Fruit fly (Drosophila melanogaster) whole organism, embryonic: ENCODE results near the gene Acp63F.
A peak's percentile ranks its signal among the peaks of the same experiment; 100 is the strongest.

Experiments
- Atf6 ChIP-seq: fragments of 200-800 bp; sonication (Bioruptor generic); IDR thresholded peaks from 2 replicates; pipeline ENCODE4 v1.3.6; 2022; ENCODE audit warnings: missing biosample characterization, missing genetic modification characterization
- Bdp1 ChIP-seq: fragments of 200-800 bp; sonication (Bioruptor generic); optimal IDR thresholded peaks from 3 replicates; lab custom pipeline; 2016; ENCODE audit warnings: missing biosample characterization, missing genetic modification characterization
- Bgb ChIP-seq: fragments of 200-800 bp; sonication (Bioruptor generic); IDR thresholded peaks from 2 replicates; pipeline ENCODE4 v1.3.6; 2022; ENCODE audit warnings: missing biosample characterization, missing genetic modification characterization; ENCODE audit not compliant: partially characterized antibody
- CG11723 ChIP-seq: fragments of 200-800 bp; sonication (Bioruptor generic); optimal IDR thresholded peaks from 2 replicates; lab custom pipeline; 2017; ENCODE audit warnings: missing biosample characterization, mild to moderate bottlenecking, missing genetic modification characterization
- CG12071 ChIP-seq: fragments of 200-800 bp; sonication (Bioruptor generic); optimal IDR thresholded peaks from 3 replicates; lab custom pipeline; 2018; ENCODE audit warnings: missing biosample characterization, mild to moderate bottlenecking, missing genetic modification characterization
- CG12769 ChIP-seq: fragments of 200-800 bp; sonication (Bioruptor generic); optimal IDR thresholded peaks from 2 replicates; lab custom pipeline; 2019; ENCODE audit warnings: missing biosample characterization, mild to moderate bottlenecking, missing genetic modification characterization, moderate library complexity
- CG15011 ChIP-seq: fragments of 200-800 bp; sonication (Bioruptor generic); optimal IDR thresholded peaks from 3 replicates; lab custom pipeline; 2018; ENCODE audit warnings: missing biosample characterization, mild to moderate bottlenecking, missing genetic modification characterization
- CG1529 ChIP-seq: fragments of 200-800 bp; sonication (Bioruptor generic); optimal IDR thresholded peaks from 3 replicates; lab custom pipeline; 2018; ENCODE audit warnings: missing biosample characterization, missing genetic modification characterization
- CG17359 ChIP-seq: fragments of 200-800 bp; sonication (Bioruptor generic); optimal IDR thresholded peaks from 3 replicates; lab custom pipeline; 2018; ENCODE audit warnings: missing biosample characterization, mild to moderate bottlenecking, missing genetic modification characterization, moderate library complexity
- CG2129 ChIP-seq: fragments of 200-800 bp; sonication (Bioruptor generic); IDR thresholded peaks from 2 replicates; pipeline ENCODE4 v1.3.6; 2022; ENCODE audit warnings: missing biosample characterization, missing genetic modification characterization; ENCODE audit not compliant: partially characterized antibody
- CG2202 ChIP-seq: fragments of 200-800 bp; sonication (Bioruptor generic); optimal IDR thresholded peaks from 2 replicates; lab custom pipeline; 2018; ENCODE audit warnings: missing biosample characterization, mild to moderate bottlenecking, missing genetic modification characterization
- CG2875 ChIP-seq: fragments of 200-800 bp; sonication (Bioruptor generic); optimal IDR thresholded peaks from 2 replicates; lab custom pipeline; 2017; ENCODE audit warnings: missing biosample characterization, mild to moderate bottlenecking, missing genetic modification characterization, missing genetic modification reagents
- CG34376 ChIP-seq: fragments of 200-800 bp; sonication (Bioruptor generic); optimal IDR thresholded peaks from 2 replicates; lab custom pipeline; 2018; ENCODE audit warnings: missing biosample characterization, mild to moderate bottlenecking, missing genetic modification characterization
- CG4360 ChIP-seq: fragments of 200-800 bp; sonication (Bioruptor generic); IDR thresholded peaks from 2 replicates; pipeline ENCODE4 v1.3.6; 2022; ENCODE audit warnings: missing biosample characterization, missing genetic modification characterization
- CG43689 ChIP-seq: fragments of 200-800 bp; sonication (Bioruptor generic); IDR thresholded peaks from 2 replicates; pipeline ENCODE4 v1.3.6; 2022; ENCODE audit warnings: missing biosample characterization, missing genetic modification characterization
- CG7271 ChIP-seq: fragments of 200-800 bp; sonication (Bioruptor generic); optimal IDR thresholded peaks from 2 replicates; lab custom pipeline; 2018; ENCODE audit warnings: missing biosample characterization, mild to moderate bottlenecking, missing genetic modification characterization, moderate library complexity
- CG7357 ChIP-seq: fragments of 200-800 bp; sonication (Bioruptor generic); IDR thresholded peaks from 3 replicates; pipeline ENCODE4 v1.3.6; 2022; ENCODE audit warnings: missing biosample characterization, missing genetic modification characterization
- CG7839 ChIP-seq: fragments of 200-800 bp; sonication (Bioruptor generic); optimal IDR thresholded peaks from 3 replicates; lab custom pipeline; 2018; ENCODE audit warnings: missing biosample characterization, mild to moderate bottlenecking, missing genetic modification characterization, moderate library complexity
- CG7987 ChIP-seq: fragments of 200-800 bp; sonication (Bioruptor generic); optimal IDR thresholded peaks from 2 replicates; lab custom pipeline; 2018; ENCODE audit warnings: missing biosample characterization, mild to moderate bottlenecking, missing genetic modification characterization, moderate library complexity
- CHES-1-like ChIP-seq: fragments of 200-800 bp; sonication (Bioruptor generic); optimal IDR thresholded peaks from 2 replicates; lab custom pipeline; 2016; ENCODE audit warnings: missing biosample characterization, missing genetic modification characterization
- Dfd ChIP-seq, 2 experiments: fragments of >200 bp; optimal IDR thresholded peaks; 2 replicates each; lab custom pipeline; 2017; ENCODE audit warnings: missing biosample characterization in 2 of 2, missing genetic modification characterization in 2 of 2
- E2f2 ChIP-seq: fragments of 200-800 bp; sonication (Bioruptor generic); IDR thresholded peaks from 2 replicates; pipeline ENCODE4 v1.3.6; 2022; ENCODE audit warnings: missing biosample characterization, missing genetic modification characterization
- ERR ChIP-seq: fragments of 200-800 bp; sonication (Bioruptor generic); optimal IDR thresholded peaks from 2 replicates; lab custom pipeline; 2016; ENCODE audit warnings: missing biosample characterization, missing genetic modification characterization
- Fer1 ChIP-seq: fragments of 200-800 bp; sonication (Bioruptor generic); optimal IDR thresholded peaks from 2 replicates; lab custom pipeline; 2017; ENCODE audit warnings: missing biosample characterization, mild to moderate bottlenecking, missing genetic modification characterization
- Gsc ChIP-seq: fragments of 200-800 bp; sonication (Bioruptor generic); IDR thresholded peaks from 2 replicates; pipeline ENCODE4 v1.3.6; 2022; ENCODE audit warnings: missing biosample characterization, missing genetic modification characterization
- Mrtf ChIP-seq: fragments of 200-800 bp; sonication (Bioruptor generic); IDR thresholded peaks from 3 replicates; pipeline ENCODE4 v1.3.6; 2022; ENCODE audit warnings: missing biosample characterization, missing genetic modification characterization
- Nf-YA ChIP-seq: fragments of 200-800 bp; sonication (Bioruptor generic); IDR thresholded peaks from 2 replicates; pipeline ENCODE4 v1.3.6; 2022; ENCODE audit warnings: missing biosample characterization, missing genetic modification characterization
- Sox102F ChIP-seq: fragments of 200-800 bp; sonication (Bioruptor generic); optimal IDR thresholded peaks from 2 replicates; lab custom pipeline; 2018; ENCODE audit warnings: missing biosample characterization, mild to moderate bottlenecking, missing genetic modification characterization, moderate library complexity
- Tbp ChIP-seq: fragments of >200 bp; optimal IDR thresholded peaks from 2 replicates; lab custom pipeline; 2018; ENCODE audit warnings: missing biosample characterization, missing genetic modification characterization
- al ChIP-seq: fragments of 200-800 bp; sonication (Bioruptor generic); IDR thresholded peaks from 2 replicates; pipeline ENCODE4 v1.3.6; 2022; ENCODE audit warnings: missing biosample characterization, missing genetic modification characterization
- ap ChIP-seq: fragments of 200-800 bp; sonication (Bioruptor generic); IDR thresholded peaks from 2 replicates; pipeline ENCODE4 v1.3.6; 2022; ENCODE audit warnings: missing biosample characterization, missing genetic modification characterization
- ase ChIP-seq: fragments of 200-800 bp; sonication (Bioruptor generic); IDR thresholded peaks from 3 replicates; pipeline ENCODE4 v1.3.6; 2022; ENCODE audit warnings: missing biosample characterization, missing genetic modification characterization
- btn ChIP-seq: fragments of 200-800 bp; sonication (Bioruptor generic); optimal IDR thresholded peaks from 2 replicates; lab custom pipeline; 2016; ENCODE audit warnings: missing biosample characterization, missing genetic modification characterization
- dan ChIP-seq: fragments of 200-800 bp; sonication (Bioruptor generic); IDR thresholded peaks from 2 replicates; pipeline ENCODE4 v1.3.6; 2022; ENCODE audit warnings: missing biosample characterization, missing genetic modification characterization
- dmrt99B ChIP-seq: fragments of 200-800 bp; sonication (Bioruptor generic); optimal IDR thresholded peaks from 2 replicates; lab custom pipeline; 2018; ENCODE audit warnings: missing biosample characterization, mild to moderate bottlenecking, missing genetic modification characterization, moderate library complexity
- en ChIP-seq: fragments of 200-800 bp; sonication (Bioruptor generic); optimal IDR thresholded peaks from 2 replicates; lab custom pipeline; 2016; ENCODE audit warnings: missing biosample characterization, missing genetic modification characterization
- eyg ChIP-seq: fragments of 200-800 bp; sonication (Bioruptor generic); optimal IDR thresholded peaks from 3 replicates; lab custom pipeline; 2016; ENCODE audit warnings: missing biosample characterization, missing genetic modification characterization
- gsb ChIP-seq: fragments of 200-800 bp; sonication (Bioruptor generic); IDR thresholded peaks from 2 replicates; pipeline ENCODE4 v1.3.6; 2022; ENCODE audit warnings: missing biosample characterization, missing genetic modification characterization
- insv ChIP-seq, 2 experiments: fragments of 200-800 bp; sonication (Bioruptor generic); optimal IDR thresholded peaks; 3 replicates each; lab custom pipeline; 2016 to 2018; ENCODE audit warnings: missing biosample characterization in 2 of 2, missing genetic modification characterization in 2 of 2
- lab ChIP-seq: fragments of 200-800 bp; sonication (Bioruptor generic); optimal IDR thresholded peaks from 3 replicates; lab custom pipeline; 2017; ENCODE audit warnings: missing biosample characterization, missing genetic modification characterization, mild to moderate bottlenecking, moderate library complexity, missing genetic modification reagents
- lmd ChIP-seq: fragments of 200-800 bp; sonication (Bioruptor generic); IDR thresholded peaks from 2 replicates; pipeline ENCODE4 v1.3.6; 2022; ENCODE audit warnings: missing biosample characterization, missing genetic modification characterization
- maf-S ChIP-seq: fragments of 200-800 bp; sonication (Bioruptor generic); optimal IDR thresholded peaks from 2 replicates; lab custom pipeline; 2016; ENCODE audit warnings: missing biosample characterization, missing genetic modification characterization
- mam ChIP-seq: fragments of 200-800 bp; sonication (Bioruptor generic); optimal IDR thresholded peaks from 3 replicates; lab custom pipeline; 2016; ENCODE audit warnings: missing biosample characterization, missing genetic modification characterization
- peb ChIP-seq: fragments of 200-800 bp; sonication (Bioruptor generic); IDR thresholded peaks from 2 replicates; pipeline ENCODE4 v1.3.6; 2022; ENCODE audit warnings: missing biosample characterization, missing genetic modification characterization
- psq ChIP-seq: fragments of 200-800 bp; sonication (Bioruptor generic); optimal IDR thresholded peaks from 2 replicates; lab custom pipeline; 2017; ENCODE audit warnings: missing biosample characterization, missing genetic modification characterization
- rib ChIP-seq: fragments of 200-800 bp; sonication (Bioruptor generic); IDR thresholded peaks from 2 replicates; pipeline ENCODE4 v1.3.6; 2022; ENCODE audit warnings: missing biosample characterization, missing genetic modification characterization
- scrt ChIP-seq: fragments of 200-800 bp; sonication (Bioruptor generic); optimal IDR thresholded peaks from 2 replicates; lab custom pipeline; 2018; ENCODE audit warnings: missing biosample characterization, mild to moderate bottlenecking, missing genetic modification characterization, moderate library complexity
- ssp ChIP-seq: fragments of 200-800 bp; sonication (Bioruptor generic); IDR thresholded peaks from 2 replicates; pipeline ENCODE4 v1.3.6; 2022; ENCODE audit warnings: missing biosample characterization, missing genetic modification characterization
- tin ChIP-seq: fragments of 200-800 bp; sonication (Bioruptor generic); optimal IDR thresholded peaks from 3 replicates; lab custom pipeline; 2016; ENCODE audit warnings: missing biosample characterization, missing genetic modification characterization
- tx ChIP-seq: fragments of 200-800 bp; sonication (Bioruptor generic); optimal IDR thresholded peaks from 2 replicates; lab custom pipeline; 2016; ENCODE audit warnings: missing biosample characterization, missing genetic modification characterization
- vvl ChIP-seq: fragments of 200-800 bp; sonication (Bioruptor generic); IDR thresholded peaks from 2 replicates; pipeline ENCODE4 v1.3.6; 2022; ENCODE audit warnings: missing biosample characterization, missing genetic modification characterization

Gene Acp63F

DNA sequence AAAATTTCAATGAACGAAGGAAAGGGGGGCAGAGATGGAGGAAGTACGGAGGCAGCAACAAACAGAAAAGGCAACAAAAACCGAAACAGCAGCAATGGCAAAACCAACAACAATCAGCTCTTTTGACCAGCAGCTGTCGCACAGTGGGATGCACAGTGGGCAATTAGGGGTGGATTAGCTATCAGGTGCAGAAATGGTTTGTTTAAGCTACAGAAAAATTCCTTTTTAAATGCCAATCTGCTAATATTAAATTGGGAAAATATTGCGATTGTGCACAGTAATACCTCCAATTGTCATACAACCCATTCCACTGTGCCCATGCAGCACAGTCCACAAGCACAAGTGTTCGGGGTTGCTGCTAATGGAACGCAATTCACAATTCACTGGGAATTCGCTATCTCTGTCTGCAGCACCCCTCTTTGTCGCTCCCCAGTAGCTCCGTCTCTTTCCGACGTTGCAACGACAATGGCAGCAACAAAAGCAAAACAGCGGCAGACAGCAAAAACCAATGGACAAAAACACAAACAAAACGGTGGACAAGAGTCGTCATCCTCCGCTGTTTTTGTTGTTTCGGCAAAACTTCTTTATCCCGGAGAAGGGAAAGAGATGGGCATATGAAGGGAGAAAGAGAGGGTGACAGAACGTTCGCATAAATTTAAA lies 31.0 kb downstream of the Acp63F start (continued):
- TF ChIP-seq CG1529 (GFP tag; lab: Kevin White, UChicago) (peak; percentile 92), CG17359 (tag; lab: Kevin White, UChicago) (peak; percentile 92), ap (GFP tag; lab: Robert Waterston, UW) (peak; percentile 97), Bgb (GFP tag; lab: Robert Waterston, UW) (peak; percentile 43; the same call in 1 of the 2 replicates), CG15011 (GFP tag; lab: Kevin White, UChicago) (peak; percentile 68), CG4360 (GFP tag; lab: Robert Waterston, UW) (peak; percentile 86), Dfd (GFP tag; optimal IDR thresholded peaks at IDR 0.05; lab: Kevin White, UChicago) (no peak), en (GFP tag; lab: Kevin White, UChicago) (peak; percentile 93), CG11723 (GFP tag; lab: Kevin White, UChicago) (peak; percentile 91), al (peak; percentile 88), CG7357 (GFP tag; lab: Robert Waterston, UW) (peak; percentile 90), ssp (peak; percentile 89), rib (GFP tag; lab: Robert Waterston, UW) (peak; percentile 81), E2f2 (GFP tag; lab: Robert Waterston, UW) (peak; percentile 77), Fer1 (GFP tag; lab: Kevin White, UChicago) (peak; percentile 80), btn (peak; percentile 91), dan (GFP tag; lab: Robert Waterston, UW) (peak; percentile 95), gsb (GFP tag; lab: Robert Waterston, UW) (peak; percentile 87), maf-S (GFP tag; lab: Kevin White, UChicago) (peak; percentile 91), dmrt99B (tag; lab: Kevin White, UChicago) (peak; percentile 94), Gsc (GFP tag; lab: Robert Waterston, UW) (peak; percentile 92), CG34376 (GFP tag; lab: Kevin White, UChicago) (no peak), scrt (peak; percentile 63), CG43689 (GFP tag; lab: Robert Waterston, UW) (peak; percentile 93), CG12071 (GFP tag; lab: Kevin White, UChicago) (peak; percentile 73), Atf6 (peak; percentile 92), CG7987 (GFP tag; lab: Kevin White, UChicago) (peak; percentile 58), CG7271 (tag; lab: Kevin White, UChicago) (peak; percentile 62), CG2875 (GFP tag; lab: Kevin White, UChicago) (peak; percentile 93), lab (GFP tag; lab: Kevin White, UChicago) (peak; percentile 92), CG2202 (tag; lab: Kevin White, UChicago) (peak; percentile 86), Nf-YA (GFP tag; lab: Robert Waterston, UW) (peak; percentile 91), Sox102F (GFP tag; lab: Kevin White, UChicago) (peak; percentile 97), Mrtf (GFP tag; lab: Robert Waterston, UW) (peak; percentile 94), tin (GFP tag; lab: Kevin White, UChicago) (peak; percentile 90), ERR (GFP tag; lab: Kevin White, UChicago) (peak; percentile 87), Bdp1 (GFP tag; lab: Kevin White, UChicago) (peak; percentile 90), tx (peak; percentile 93), CG2129 (GFP tag; lab: Robert Waterston, UW) (no peak), peb (GFP tag; lab: Robert Waterston, UW) (peak; percentile 94), insv (GFP tag; optimal IDR thresholded peaks at IDR 0.05; lab: Kevin White, UChicago) (peak; percentile 34 to 35), ase (GFP tag; lab: Robert Waterston, UW) (peak; percentile 97), CHES-1-like (GFP tag; lab: Kevin White, UChicago) (peak; percentile 93), lmd (peak; percentile 97), eyg (peak; percentile 82), vvl (GFP tag; lab: Robert Waterston, UW) (peak; percentile 98), Tbp (GFP tag; lab: Kevin White, UChicago) (no peak), CG7839 (tag; lab: Kevin White, UChicago) (peak; percentile 91), CG12769 (tag; lab: Kevin White, UChicago) (peak; percentile 97), mam (GFP tag; lab: Kevin White, UChicago) (peak; percentile 94), psq (GFP tag; lab: Kevin White, UChicago) (peak; percentile 91)
